Worm (Caenorhabditis elegans): Measurements from ENCODE around the gene K08D9.10.

DNA sequence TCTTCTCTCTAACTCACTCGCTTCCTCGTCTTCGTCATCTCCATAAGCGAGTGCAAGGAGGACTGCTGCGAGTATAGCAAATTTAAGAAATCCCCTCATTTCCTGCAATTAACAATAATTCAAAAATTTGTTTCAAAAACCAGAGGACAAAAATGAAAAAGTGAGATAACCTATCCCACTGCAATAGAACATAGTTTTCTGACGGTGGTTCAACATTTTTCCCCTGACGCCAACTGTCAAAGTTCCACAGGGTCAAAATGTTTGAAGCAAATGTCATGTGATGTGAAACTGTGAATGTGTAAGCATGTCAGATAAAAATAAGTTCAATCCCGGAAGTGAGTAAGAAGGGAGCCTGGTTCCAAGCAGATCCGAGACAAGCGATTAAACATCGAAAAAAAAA, 38.7 kb downstream of the K08D9.10 start, which contains the start of gene T28A11.19:
- TF ChIP-seq flt-1 (GFP tag; IDR thresholded peaks at IDR 0.05) (no peak), cog-1 (tag; optimal IDR thresholded peaks at IDR 0.05) (no peak), ref-1 (GFP tag; conservative IDR thresholded peaks at IDR 0.05) (no peak), med-1 (GFP tag; optimal IDR thresholded peaks at IDR 0.05; ENCODE audit: insufficient read depth) (no peak), ztf-29 (GFP tag; IDR thresholded peaks at IDR 0.05) (no peak), tab-1 (GFP tag; IDR thresholded peaks at IDR 0.05) (no peak), klf-2 (GFP tag; conservative IDR thresholded peaks at IDR 0.05) (no peak)

All from whole organism, midembryonic.